Worm (Caenorhabditis elegans): ENCODE data around the gene acdh-13.

acdh-13 gene

ce11 chrIV:8446904-8447303 lies 51.7 kb downstream of the acdh-13 start, which contains the start of gene T01B11.1:
Gene T01B11.1 (plus strand): TSS chrIV:8447204.
- no peak for TF ChIP-seq ztf-26 (tag; optimal IDR thresholded peaks at IDR 0.05)
- no peak for TF ChIP-seq gei-17 (GFP tag; optimal IDR thresholded peaks at IDR 0.05)
- TF ChIP-seq madf-6 (GFP tag; IDR thresholded peaks at IDR 0.05), result no peak
- no peak for TF ChIP-seq ztf-28 (GFP tag; IDR thresholded peaks at IDR 0.05)
- TF ChIP-seq lsl-1 (GFP tag; optimal IDR thresholded peaks at IDR 0.05), result no peak

Data from whole organism, young adult.